Worm (Caenorhabditis elegans): ENCODE results near the gene larp-1.
A peak's percentile ranks its signal among the peaks of the same experiment; 100 is the strongest.

Gene larp-1

DNA sequence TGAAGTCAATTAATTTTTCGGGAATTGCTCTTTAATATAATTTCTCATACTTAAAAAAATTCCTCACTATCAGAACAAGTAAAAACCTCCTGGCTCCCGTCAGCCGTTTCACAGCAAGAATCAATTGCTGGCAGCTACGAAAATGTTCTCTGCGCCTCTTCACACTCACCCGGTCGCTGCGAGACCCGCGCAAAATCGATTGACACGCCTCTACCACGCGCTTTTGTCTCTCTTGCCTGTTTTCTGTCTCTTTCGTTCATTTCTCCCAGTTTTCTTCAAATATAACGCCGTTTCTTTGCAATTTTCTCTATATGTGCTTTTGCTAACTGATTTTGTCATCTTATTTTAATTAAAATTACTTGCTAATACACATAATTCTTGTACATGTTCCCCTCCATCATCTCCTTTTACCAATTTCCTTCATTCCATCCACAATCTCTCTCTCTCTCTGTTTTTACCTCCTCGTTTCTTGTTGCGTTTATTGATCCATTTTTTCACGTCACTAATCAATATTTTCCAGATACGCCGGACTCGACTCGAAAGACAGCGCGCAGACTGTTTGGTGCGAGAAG, 7.0 kb upstream of the larp-1 start, which contains the start of gene pcf-11:
Gene pcf-11 (plus strand): TSS at position 522 of the 572 bp plus-strand sequence.
- TF ChIP-seq ceh-9 (tag; optimal IDR thresholded peaks at IDR 0.05) = no peak
- peak; percentile 56 for TF ChIP-seq hmg-11 (tag; optimal IDR thresholded peaks at IDR 0.05)
- TF ChIP-seq fkh-2 (tag; optimal IDR thresholded peaks at IDR 0.05) = no peak
- peak; percentile 77 for TF ChIP-seq pha-4 (tag; optimal IDR thresholded peaks at IDR 0.05)
- TF ChIP-seq nhr-23 (tag; optimal IDR thresholded peaks at IDR 0.05) = peak; percentile 34
- TF ChIP-seq nhr-25 (tag; optimal IDR thresholded peaks at IDR 0.05) = peak; percentile 28
- TF ChIP-seq nhr-43 (tag; optimal IDR thresholded peaks at IDR 0.05; ENCODE audit: poor library complexity, severe bottlenecking) = peak; percentile 42
- TF ChIP-seq nhr-237 (tag; optimal IDR thresholded peaks at IDR 0.05) = no peak
- TF ChIP-seq mdl-1 (tag; optimal IDR thresholded peaks at IDR 0.05) = peak; percentile 20
- TF ChIP-seq ceh-16 (tag; optimal IDR thresholded peaks at IDR 0.05) = no peak
- TF ChIP-seq ceh-82 (tag; optimal IDR thresholded peaks at IDR 0.05) = no peak
- no peak for TF ChIP-seq R02D3.7 (tag; optimal IDR thresholded peaks at IDR 0.05)
- no peak for TF ChIP-seq ztf-11 (tag; optimal IDR thresholded peaks at IDR 0.05)
- peak; percentile 3 for TF ChIP-seq sea-2 (GFP tag; optimal IDR thresholded peaks at IDR 0.05)
- TF ChIP-seq lsy-12 (tag; optimal IDR thresholded peaks at IDR 0.05) = no peak
- no peak for TF ChIP-seq egl-27 (tag; optimal IDR thresholded peaks at IDR 0.05)
- peak; percentile 87 for TF ChIP-seq nfya-1 (tag; optimal IDR thresholded peaks at IDR 0.05; ENCODE audit: insufficient read depth)
- TF ChIP-seq elt-2 (tag; optimal IDR thresholded peaks at IDR 0.05) = peak; percentile 41
- peak; percentile 80 for TF ChIP-seq lin-15B (tag; optimal IDR thresholded peaks at IDR 0.05)
- peak; percentile 86 for TF ChIP-seq lin-39 (tag; optimal IDR thresholded peaks at IDR 0.05)
- peak; percentile 6 for TF ChIP-seq pqm-1 (tag; optimal IDR thresholded peaks at IDR 0.05)
- TF ChIP-seq ceh-28 (tag; optimal IDR thresholded peaks at IDR 0.05) = peak; percentile 81
- peak; percentile 3 for TF ChIP-seq skn-1 (tag; optimal IDR thresholded peaks at IDR 0.05)
- TF ChIP-seq egl-5 (tag; optimal IDR thresholded peaks at IDR 0.05) = no peak
- TF ChIP-seq ama-1 (optimal IDR thresholded peaks at IDR 0.05) = peak; percentile 31
- TF ChIP-seq mml-1 (tag; optimal IDR thresholded peaks at IDR 0.05) = no peak
- no peak for TF ChIP-seq elt-3 (tag; optimal IDR thresholded peaks at IDR 0.05)
- no peak for TF ChIP-seq fos-1 (tag; optimal IDR thresholded peaks at IDR 0.05)
- TF ChIP-seq nhr-77 (tag; optimal IDR thresholded peaks at IDR 0.05) = no peak

DNA sequence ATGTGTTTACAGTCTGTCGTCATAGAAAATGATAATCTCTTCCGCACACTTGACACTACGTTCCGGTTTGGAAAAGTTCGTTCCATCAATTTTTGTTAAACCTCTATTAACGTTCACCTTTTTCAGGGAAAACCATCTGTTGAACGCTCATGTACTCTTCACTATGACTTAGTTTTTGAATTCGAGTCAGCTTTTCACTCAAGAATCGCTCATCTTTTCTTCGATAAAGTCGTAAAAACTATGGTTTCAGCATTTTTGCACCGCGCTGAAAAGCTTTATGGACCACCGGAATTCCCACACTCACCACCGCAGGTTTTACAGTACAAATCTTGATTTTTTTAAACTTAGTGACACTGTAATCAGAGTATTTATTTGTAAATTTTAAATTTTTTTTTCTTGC, 6.2 kb upstream of the larp-1 start:
- no peak for TF ChIP-seq pqm-1 (tag; optimal IDR thresholded peaks at IDR 0.05)
- peak; percentile 16 for TF ChIP-seq ama-1 (optimal IDR thresholded peaks at IDR 0.05)

DNA sequence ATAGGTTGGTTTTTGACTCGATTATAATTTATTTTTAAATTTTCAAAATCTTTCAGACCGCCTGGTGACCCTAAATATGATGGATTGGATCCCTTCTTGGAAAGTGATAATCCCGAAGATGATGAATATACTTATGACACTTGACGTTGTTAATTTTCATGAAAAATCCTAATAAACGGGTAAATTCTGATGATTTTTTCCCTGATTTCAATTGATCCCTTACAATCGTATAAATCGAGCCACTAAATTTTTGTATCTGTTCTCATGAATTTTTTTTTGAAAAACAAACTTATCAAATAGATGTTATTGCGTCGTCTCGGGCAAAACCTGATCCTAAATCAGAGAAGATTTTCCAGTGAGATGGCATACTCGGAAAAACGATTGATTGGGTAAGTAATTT, 5.5 kb upstream of the larp-1 start, which contains the start of gene R144.13:
Gene R144.13 (plus strand): TSS at position 301 of the 400 bp plus-strand sequence.
- TF ChIP-seq zag-1 (tag; optimal IDR thresholded peaks at IDR 0.05) = no peak
- no peak for TF ChIP-seq pha-4 (tag; optimal IDR thresholded peaks at IDR 0.05)
- no peak for TF ChIP-seq elt-1 (tag; optimal IDR thresholded peaks at IDR 0.05)
- TF ChIP-seq ama-1 (optimal IDR thresholded peaks at IDR 0.05) = no peak
- TF ChIP-seq elt-2 (tag; optimal IDR thresholded peaks at IDR 0.05) = no peak
- no peak for TF ChIP-seq egl-5 (tag; optimal IDR thresholded peaks at IDR 0.05)

- TF ChIP-seq mml-1 (tag; optimal IDR thresholded peaks at IDR 0.05) (no peak), ama-1 (optimal IDR thresholded peaks at IDR 0.05) (no peak), nhr-25 (tag; optimal IDR thresholded peaks at IDR 0.05) (no peak), nhr-77 (tag; optimal IDR thresholded peaks at IDR 0.05) (no peak), lsy-12 (tag; optimal IDR thresholded peaks at IDR 0.05) (no peak), pqm-1 (tag; optimal IDR thresholded peaks at IDR 0.05) (no peak), R02D3.7 (tag; optimal IDR thresholded peaks at IDR 0.05) (no peak), sea-2 (GFP tag; optimal IDR thresholded peaks at IDR 0.05) (no peak)
Measured at ce11 chrIII:5021689-5022088, 4.2 kb upstream of the larp-1 start, which contains the start of gene R144.3. Gene R144.3, plus strand, starts transcription at chrIII:5021989.

DNA sequence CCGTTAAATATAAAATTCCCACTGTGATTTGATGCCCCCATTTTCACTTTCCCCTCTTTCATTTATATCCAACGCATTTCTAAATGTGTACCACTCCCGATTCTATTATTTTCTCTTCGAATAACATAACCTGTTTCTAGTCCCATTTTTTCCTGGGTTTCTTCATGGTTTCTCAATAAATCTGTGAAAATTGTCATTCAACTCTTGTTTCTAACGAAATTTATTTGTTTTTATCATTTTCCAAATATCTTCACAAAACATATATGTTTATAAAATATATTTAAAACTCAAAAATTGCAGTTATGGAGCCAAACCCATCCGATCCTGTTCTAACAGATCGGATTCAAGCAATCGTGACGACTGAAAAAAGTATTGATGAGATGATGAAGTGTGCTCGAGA, 3.5 kb upstream of the larp-1 start, which contains the start of gene mdt-11:
Gene mdt-11 (plus strand): TSS at position 301 of the 400 bp plus-strand sequence.
- TF ChIP-seq ztf-4 (tag; optimal IDR thresholded peaks at IDR 0.05) = no peak
- TF ChIP-seq pqm-1 (tag; optimal IDR thresholded peaks at IDR 0.05) = no peak
- no peak for TF ChIP-seq tbx-2 (tag; optimal IDR thresholded peaks at IDR 0.05)
- no peak for TF ChIP-seq pha-4 (tag; optimal IDR thresholded peaks at IDR 0.05)

Data from whole organism, L3 larva.